Worm (Caenorhabditis elegans) whole organism, L2 larva: Measurements from ENCODE around the gene nhr-196.

Source experiments
- ama-1 ChIP-seq: fragments of 150-350 bp; optimal IDR thresholded peaks from 2 replicates; lab custom pipeline; 2018; ENCODE audit warnings: inconsistent platforms
- ceh-16 ChIP-seq: fragments of 150-350 bp; optimal IDR thresholded peaks from 2 replicates; lab custom pipeline; 2014; ENCODE audit warnings: missing biosample characterization, missing genetic modification characterization
- ceh-82 ChIP-seq: fragments of 150-350 bp; optimal IDR thresholded peaks from 2 replicates; lab custom pipeline; 2014; ENCODE audit warnings: missing biosample characterization, missing genetic modification characterization
- elt-3 ChIP-seq: sonication (generic microtip); optimal IDR thresholded peaks from 2 replicates; lab custom pipeline; 2017; ENCODE audit warnings: missing biosample characterization, missing genetic modification characterization
- lsy-2 ChIP-seq, 2 experiments: fragments of 150-350 bp in 1 of 2; sonication (generic microtip) in 1 of 2; optimal IDR thresholded peaks; 2 replicates each; lab custom pipeline; 2014 to 2017; ENCODE audit warnings: missing biosample characterization in 2 of 2, missing genetic modification characterization in 2 of 2
- nhr-10 ChIP-seq: sonication (generic microtip); optimal IDR thresholded peaks from 2 replicates; lab custom pipeline; 2017; ENCODE audit warnings: missing biosample characterization, missing genetic modification characterization
- nhr-12 ChIP-seq: fragments of 150-350 bp; optimal IDR thresholded peaks from 2 replicates; lab custom pipeline; 2014; ENCODE audit warnings: missing biosample characterization, missing genetic modification characterization
- nhr-237 ChIP-seq: fragments of 150-350 bp; optimal IDR thresholded peaks from 2 replicates; lab custom pipeline; 2014; ENCODE audit warnings: missing biosample characterization, missing genetic modification characterization
- nhr-77 ChIP-seq: fragments of 150-350 bp; optimal IDR thresholded peaks from 2 replicates; lab custom pipeline; 2014; ENCODE audit warnings: missing biosample characterization, missing genetic modification characterization
- peb-1 ChIP-seq: fragments of 150-350 bp; optimal IDR thresholded peaks from 2 replicates; lab custom pipeline; 2014; ENCODE audit warnings: missing biosample characterization, missing genetic modification characterization
- snpc-4 ChIP-seq: fragments of 150-350 bp; optimal IDR thresholded peaks from 2 replicates; lab custom pipeline; 2014; ENCODE audit warnings: missing biosample characterization, missing genetic modification characterization
- unc-62 ChIP-seq: fragments of 150-350 bp; optimal IDR thresholded peaks from 2 replicates; lab custom pipeline; 2014; ENCODE audit warnings: missing biosample characterization, missing genetic modification reagents, missing genetic modification characterization
- ztf-4 ChIP-seq: fragments of 150-350 bp; optimal IDR thresholded peaks from 2 replicates; lab custom pipeline; 2014; ENCODE audit warnings: missing biosample characterization, missing genetic modification characterization

ce11 chrV:15712385-15712784, 26.9 kb downstream of the nhr-196 start:
- no peak for TF ChIP-seq snpc-4 (tag; lab: Kevin White, UChicago)
- no peak for TF ChIP-seq nhr-77 (tag; lab: Kevin White, UChicago)
- TF ChIP-seq nhr-10 (tag; lab: Kevin White, UChicago) = no peak
- TF ChIP-seq ceh-16 (tag; lab: Kevin White, UChicago) = no peak
- TF ChIP-seq ztf-4 (tag; lab: Kevin White, UChicago) = no peak
- TF ChIP-seq ceh-82 = no peak
- TF ChIP-seq unc-62 = no peak
- TF ChIP-seq ama-1 (lab: Kevin White, UChicago) = no peak
- no peak for TF ChIP-seq lsy-2 (tag; optimal IDR thresholded peaks at IDR 0.05; lab: Kevin White, UChicago)
- no peak for TF ChIP-seq elt-3 (tag; lab: Kevin White, UChicago)
- no peak for TF ChIP-seq nhr-12
- no peak for TF ChIP-seq nhr-237 (tag; lab: Kevin White, UChicago)
- TF ChIP-seq peb-1 (tag; lab: Kevin White, UChicago) = no peak
